Fruit fly (Drosophila melanogaster): ENCODE results near the gene CG8034.

CG8034 gene

DNA sequence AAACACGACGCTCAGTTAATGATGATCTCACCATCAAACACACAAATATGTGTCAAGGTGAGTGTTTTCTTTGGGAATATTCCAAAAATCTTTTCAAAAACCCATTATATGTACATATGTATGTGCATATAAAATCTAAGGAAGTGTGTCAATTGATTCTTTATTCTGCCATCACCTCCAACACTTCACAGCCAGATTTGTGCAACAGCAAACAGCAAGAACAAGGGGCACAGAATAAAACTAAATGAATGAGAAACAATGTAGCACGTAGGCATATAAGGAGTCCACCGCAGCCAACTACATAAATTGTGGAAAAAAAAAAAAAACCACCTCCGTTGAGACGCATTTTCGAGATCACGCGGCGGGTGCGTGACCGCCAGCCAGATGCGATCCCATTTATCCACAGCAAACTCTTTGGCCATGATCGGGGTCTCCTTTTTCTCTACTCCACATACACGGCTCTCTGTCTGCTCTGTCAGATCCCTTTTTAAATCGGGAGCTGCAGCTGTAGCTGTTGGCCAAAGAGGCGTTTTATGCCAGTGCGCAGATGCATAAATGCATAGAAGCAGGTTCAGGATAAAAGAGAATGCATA is 2.0 kb downstream of the CG8034 start:
- TF ChIP-seq psq (GFP tag; optimal IDR thresholded peaks at IDR 0.05) (peak; percentile 27), HLH106 (tag; optimal IDR thresholded peaks at IDR 0.05) (no peak)

- TF ChIP-seq Jra (GFP tag; optimal IDR thresholded peaks at IDR 0.05) (no peak), dmrt93B (GFP tag; optimal IDR thresholded peaks at IDR 0.05) (no peak), dsf (GFP tag; optimal IDR thresholded peaks at IDR 0.05; ENCODE audit: borderline replicate concordance) (no peak), jim (GFP tag; optimal IDR thresholded peaks at IDR 0.05) (no peak), lola (GFP tag; optimal IDR thresholded peaks at IDR 0.05) (no peak), sage (GFP tag; optimal IDR thresholded peaks at IDR 0.05) (no peak), Myc (optimal IDR thresholded peaks at IDR 0.05) (no peak), foxo (GFP tag; optimal IDR thresholded peaks at IDR 0.05) (no peak), brk (GFP tag; optimal IDR thresholded peaks at IDR 0.05) (no peak), Dfd (GFP tag; optimal IDR thresholded peaks at IDR 0.05) (no peak), br (GFP tag; optimal IDR thresholded peaks at IDR 0.05) (no peak), GATAd (GFP tag; optimal IDR thresholded peaks at IDR 0.05) (no peak), Hr78 (GFP tag; optimal IDR thresholded peaks at IDR 0.05) (no peak), tai (GFP tag; optimal IDR thresholded peaks at IDR 0.05) (no peak), OdsH (GFP tag; optimal IDR thresholded peaks at IDR 0.05) (no peak), psq (GFP tag; optimal IDR thresholded peaks at IDR 0.05) (no peak), CG9705 (GFP tag; optimal IDR thresholded peaks at IDR 0.05) (no peak), fru (GFP tag; optimal IDR thresholded peaks at IDR 0.05) (no peak), sv (GFP tag; optimal IDR thresholded peaks at IDR 0.05) (no peak), Sp1 (GFP tag; optimal IDR thresholded peaks at IDR 0.05) (no peak)
These were observed 3.0 kb downstream of the CG8034 start for dm6 chrX:19294953-19295352.

dm6 chrX:19294030-19294429 is 3.9 kb downstream of the CG8034 start:
- TF ChIP-seq Abd-B (GFP tag; optimal IDR thresholded peaks at IDR 0.05) (no peak), Vsx2 (GFP tag; optimal IDR thresholded peaks at IDR 0.05; ENCODE audit: partially characterized antibody) (peak; percentile 71), h (GFP tag; optimal IDR thresholded peaks at IDR 0.05) (peak; percentile 18)

DNA sequence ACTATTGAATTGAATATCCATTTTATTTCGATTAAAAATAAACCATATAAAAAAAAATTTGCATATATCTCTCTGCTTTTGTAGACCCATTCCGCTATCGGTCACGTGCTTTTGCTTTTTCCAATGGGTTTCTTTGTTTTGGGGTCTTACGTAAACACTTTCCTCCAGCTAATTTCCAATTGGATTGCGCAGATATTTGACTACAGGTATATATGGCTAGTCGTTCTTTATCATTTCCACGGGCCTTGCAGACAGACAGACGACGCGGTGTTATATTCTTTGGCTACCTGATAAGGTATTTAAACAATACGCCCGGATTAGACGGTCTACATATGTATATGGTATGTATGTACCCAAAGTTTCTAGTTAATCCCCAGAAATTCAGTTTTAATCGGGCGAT is 4.6 kb downstream of the CG8034 start:
- no peak for TF ChIP-seq Sp1 (GFP tag; optimal IDR thresholded peaks at IDR 0.05)
- TF ChIP-seq CG9705 (GFP tag; optimal IDR thresholded peaks at IDR 0.05) = no peak
- TF ChIP-seq N (GFP tag; optimal IDR thresholded peaks at IDR 0.05) = no peak
- TF ChIP-seq Abd-B (GFP tag; optimal IDR thresholded peaks at IDR 0.05) = no peak
- no peak for TF ChIP-seq sage (GFP tag; optimal IDR thresholded peaks at IDR 0.05)
- no peak for TF ChIP-seq dl (GFP tag; optimal IDR thresholded peaks at IDR 0.05; ENCODE audit: insufficient read depth in 1 of 2, partially characterized antibody in 2 of 2)
- TF ChIP-seq Hr78 (GFP tag; optimal IDR thresholded peaks at IDR 0.05) = no peak
- no peak for TF ChIP-seq lola (GFP tag; optimal IDR thresholded peaks at IDR 0.05)
- no peak for TF ChIP-seq usp (GFP tag; optimal IDR thresholded peaks at IDR 0.05)
- TF ChIP-seq tai (GFP tag; optimal IDR thresholded peaks at IDR 0.05) = no peak
- TF ChIP-seq rgr (GFP tag; optimal IDR thresholded peaks at IDR 0.05) = no peak
- TF ChIP-seq foxo (GFP tag; optimal IDR thresholded peaks at IDR 0.05) = no peak
- TF ChIP-seq pan (optimal IDR thresholded peaks at IDR 0.05) = no peak
- no peak for TF ChIP-seq br (GFP tag; optimal IDR thresholded peaks at IDR 0.05)

DNA sequence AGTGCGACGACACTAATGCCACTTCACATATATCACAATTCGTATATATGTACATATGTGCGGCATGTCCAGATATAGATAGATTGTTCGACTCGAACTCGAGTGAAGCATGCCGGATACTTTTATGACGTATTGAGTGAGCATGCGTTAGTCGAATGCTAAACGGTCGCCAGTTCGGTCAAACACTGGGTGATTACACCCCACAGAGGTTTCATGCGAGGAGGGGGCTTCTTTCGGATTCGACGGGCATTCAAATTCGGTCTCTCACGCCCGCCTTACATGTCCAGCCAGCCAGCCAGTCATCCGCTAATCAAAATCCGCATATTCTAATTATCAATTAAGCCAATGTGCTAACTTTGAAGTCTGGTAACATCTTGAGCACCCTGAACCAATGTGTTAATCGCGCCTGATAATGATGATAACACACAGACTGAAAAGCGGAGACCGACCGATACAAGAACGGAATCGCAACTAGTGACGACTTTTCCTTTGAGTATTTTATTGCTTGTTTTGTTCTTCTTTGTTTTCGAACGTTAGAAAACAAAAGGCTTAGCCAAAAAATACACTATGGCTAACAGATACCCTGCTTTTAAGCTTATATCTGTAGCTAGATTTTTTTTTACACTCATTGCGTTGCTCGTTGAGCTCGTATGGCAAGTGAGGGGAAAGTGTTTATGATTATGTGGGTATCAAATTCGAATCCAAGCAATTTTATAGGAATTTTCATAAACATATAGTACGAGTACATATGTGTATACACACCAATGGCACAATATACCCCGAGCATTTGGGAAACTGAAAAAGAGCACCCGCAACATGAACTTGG is 6.0 kb downstream of the CG8034 start:
- no peak for TF ChIP-seq dl (GFP tag; optimal IDR thresholded peaks at IDR 0.05; ENCODE audit: insufficient read depth in 1 of 2, partially characterized antibody in 2 of 2)
- TF ChIP-seq Rel (GFP tag; optimal IDR thresholded peaks at IDR 0.05) = no peak
- TF ChIP-seq Rel (tag; optimal IDR thresholded peaks at IDR 0.05) = peak; percentile 26
- no peak for TF ChIP-seq Abd-B (GFP tag; optimal IDR thresholded peaks at IDR 0.05)
- no peak for TF ChIP-seq sv (GFP tag; optimal IDR thresholded peaks at IDR 0.05)
- no peak for TF ChIP-seq Dif (GFP tag; optimal IDR thresholded peaks at IDR 0.05; ENCODE audit: partially characterized antibody)
- no peak for TF ChIP-seq Dfd (GFP tag; optimal IDR thresholded peaks at IDR 0.05)
- no peak for TF ChIP-seq tai (GFP tag; optimal IDR thresholded peaks at IDR 0.05)
- peak; percentile 8 for TF ChIP-seq Sp1 (GFP tag; optimal IDR thresholded peaks at IDR 0.05)
- no peak for TF ChIP-seq brk (GFP tag; optimal IDR thresholded peaks at IDR 0.05)
- no peak for TF ChIP-seq Myc (optimal IDR thresholded peaks at IDR 0.05)
- TF ChIP-seq HLH106 (tag; optimal IDR thresholded peaks at IDR 0.05) = peak; percentile 2
- TF ChIP-seq CrebA (GFP tag; optimal IDR thresholded peaks at IDR 0.05; ENCODE audit: borderline replicate concordance) = no peak
- peak; percentile 15 for TF ChIP-seq OdsH (GFP tag; optimal IDR thresholded peaks at IDR 0.05)
- no peak for TF ChIP-seq br (GFP tag; optimal IDR thresholded peaks at IDR 0.05)
- TF ChIP-seq pan (optimal IDR thresholded peaks at IDR 0.05) = no peak
- no peak for TF ChIP-seq Hr83 (GFP tag; optimal IDR thresholded peaks at IDR 0.05; ENCODE audit: poor library complexity, severe bottlenecking)
- no peak for TF ChIP-seq N (GFP tag; optimal IDR thresholded peaks at IDR 0.05)
- no peak for TF ChIP-seq Jra (GFP tag; optimal IDR thresholded peaks at IDR 0.05)
- TF ChIP-seq h (GFP tag; optimal IDR thresholded peaks at IDR 0.05) = peak; percentile 15
- TF ChIP-seq ey (GFP tag; optimal IDR thresholded peaks at IDR 0.05) = peak; percentile 19
- peak in 1 of 2 experiments; percentile 14 for TF ChIP-seq foxo (GFP tag; optimal IDR thresholded peaks at IDR 0.05)
- TF ChIP-seq Hr78 (GFP tag; optimal IDR thresholded peaks at IDR 0.05) = no peak
- peak; percentile 23 for TF ChIP-seq psq (GFP tag; optimal IDR thresholded peaks at IDR 0.05)
- peak; percentile 14 for TF ChIP-seq fru (GFP tag; optimal IDR thresholded peaks at IDR 0.05)
- no peak for TF ChIP-seq woc (GFP tag; optimal IDR thresholded peaks at IDR 0.05)
- TF ChIP-seq rgr (GFP tag; optimal IDR thresholded peaks at IDR 0.05) = peak; percentile 11
- TF ChIP-seq dsf (GFP tag; optimal IDR thresholded peaks at IDR 0.05; ENCODE audit: borderline replicate concordance) = no peak
